Fruit fly (Drosophila melanogaster) whole organism, embryonic: ENCODE data around the gene akirin.

Experiments used
- CG12071 ChIP-seq: fragments of 200-800 bp; sonication (Bioruptor generic); optimal IDR thresholded peaks from 3 replicates; lab custom pipeline; 2018; ENCODE audit warnings: missing biosample characterization, mild to moderate bottlenecking, missing genetic modification characterization
- CG12299 ChIP-seq: fragments of 200-800 bp; sonication (Bioruptor generic); optimal IDR thresholded peaks from 2 replicates; lab custom pipeline; 2018; ENCODE audit warnings: missing biosample characterization, mild to moderate bottlenecking, missing genetic modification characterization
- CG13287 ChIP-seq: fragments of 200-800 bp; sonication (Bioruptor generic); IDR thresholded peaks from 2 replicates; pipeline ENCODE4 v1.3.6; 2022; ENCODE audit warnings: missing biosample characterization, missing genetic modification characterization; ENCODE audit not compliant: partially characterized antibody
- CG13296 ChIP-seq: fragments of 200-800 bp; sonication (Bioruptor generic); optimal IDR thresholded peaks from 3 replicates; lab custom pipeline; 2018; ENCODE audit warnings: missing biosample characterization, mild to moderate bottlenecking, missing genetic modification characterization
- CG13775 ChIP-seq: fragments of 200-800 bp; sonication (Bioruptor generic); optimal IDR thresholded peaks from 3 replicates; lab custom pipeline; 2017; ENCODE audit warnings: missing biosample characterization, mild to moderate bottlenecking, missing genetic modification characterization
- CG17328 ChIP-seq: fragments of 200-800 bp; sonication (Bioruptor generic); IDR thresholded peaks from 2 replicates; pipeline ENCODE4 v1.3.6; 2022; ENCODE audit warnings: missing biosample characterization, missing genetic modification characterization
- CG17359 ChIP-seq: fragments of 200-800 bp; sonication (Bioruptor generic); optimal IDR thresholded peaks from 3 replicates; lab custom pipeline; 2018; ENCODE audit warnings: missing biosample characterization, mild to moderate bottlenecking, missing genetic modification characterization, moderate library complexity
- CG17802 ChIP-seq: fragments of 200-800 bp; sonication (Bioruptor generic); optimal IDR thresholded peaks from 2 replicates; lab custom pipeline; 2018; ENCODE audit warnings: missing biosample characterization, mild to moderate bottlenecking, missing genetic modification characterization, moderate library complexity
- CG18476 ChIP-seq: fragments of 200-800 bp; sonication (Bioruptor generic); optimal IDR thresholded peaks from 2 replicates; lab custom pipeline; 2016; ENCODE audit warnings: missing biosample characterization, mild to moderate bottlenecking, missing genetic modification characterization
- CG2120 ChIP-seq: fragments of 200-800 bp; sonication (Bioruptor generic); optimal IDR thresholded peaks from 3 replicates; lab custom pipeline; 2016; ENCODE audit warnings: missing biosample characterization, missing genetic modification characterization
- CG3281 ChIP-seq: fragments of 200-800 bp; sonication (Bioruptor generic); optimal IDR thresholded peaks from 3 replicates; lab custom pipeline; 2017; ENCODE audit warnings: missing biosample characterization, mild to moderate bottlenecking, missing genetic modification characterization
- CG33213 ChIP-seq: fragments of 200-800 bp; sonication (Bioruptor generic); optimal IDR thresholded peaks from 3 replicates; lab custom pipeline; 2016; ENCODE audit warnings: missing biosample characterization, missing genetic modification characterization
- CG7372 ChIP-seq: fragments of 200-800 bp; sonication (Bioruptor generic); IDR thresholded peaks from 2 replicates; pipeline ENCODE4 v1.3.6; 2022; ENCODE audit warnings: missing biosample characterization, missing genetic modification characterization
- CG7786 ChIP-seq: fragments of 200-800 bp; sonication (Bioruptor generic); optimal IDR thresholded peaks from 2 replicates; lab custom pipeline; 2016; ENCODE audit warnings: missing biosample characterization, missing genetic modification characterization
- CG9215 ChIP-seq: fragments of 200-800 bp; sonication (Bioruptor generic); IDR thresholded peaks from 2 replicates; pipeline ENCODE4 v1.3.6; 2022; ENCODE audit warnings: missing biosample characterization, missing genetic modification characterization
- CG9437 ChIP-seq: fragments of 200-800 bp; sonication (Bioruptor generic); optimal IDR thresholded peaks from 2 replicates; lab custom pipeline; 2018; ENCODE audit warnings: missing biosample characterization, mild to moderate bottlenecking, missing genetic modification characterization
- CG9876 ChIP-seq: fragments of 200-800 bp; sonication (Bioruptor generic); optimal IDR thresholded peaks from 2 replicates; lab custom pipeline; 2016; ENCODE audit warnings: missing biosample characterization, missing genetic modification characterization
- Chrac-16 ChIP-seq: fragments of 200-800 bp; sonication (Bioruptor generic); optimal IDR thresholded peaks from 3 replicates; lab custom pipeline; 2016; ENCODE audit warnings: missing biosample characterization, missing genetic modification characterization
- D19A ChIP-seq: fragments of 200-800 bp; optimal IDR thresholded peaks from 3 replicates; lab custom pipeline; 2019; ENCODE audit warnings: missing biosample characterization, mild to moderate bottlenecking, missing genetic modification characterization, moderate library complexity
- Drgx ChIP-seq: fragments of 200-800 bp; sonication (Bioruptor generic); IDR thresholded peaks from 2 replicates; pipeline ENCODE4 v1.3.6; 2022; ENCODE audit warnings: missing biosample characterization, missing genetic modification characterization
- E2f1 ChIP-seq: fragments of 200-800 bp; sonication (Bioruptor generic); IDR thresholded peaks from 2 replicates; pipeline ENCODE4 v1.3.6; 2022; ENCODE audit warnings: missing biosample characterization, missing genetic modification characterization
- Fer1 ChIP-seq: fragments of 200-800 bp; sonication (Bioruptor generic); optimal IDR thresholded peaks from 2 replicates; lab custom pipeline; 2017; ENCODE audit warnings: missing biosample characterization, mild to moderate bottlenecking, missing genetic modification characterization
- H15 ChIP-seq: fragments of 200-800 bp; sonication (Bioruptor generic); IDR thresholded peaks from 3 replicates; pipeline ENCODE4 v1.3.6; 2022; ENCODE audit warnings: missing biosample characterization, missing genetic modification characterization
- HLH3B ChIP-seq: fragments of 200-800 bp; sonication (Bioruptor generic); IDR thresholded peaks from 2 replicates; pipeline ENCODE4 v1.3.6; 2022; ENCODE audit warnings: missing biosample characterization, missing genetic modification characterization
- MBD-R2 ChIP-seq: fragments of 200-800 bp; sonication (Bioruptor generic); IDR thresholded peaks from 2 replicates; pipeline ENCODE4 v1.3.6; 2022; ENCODE audit warnings: missing biosample characterization, missing genetic modification characterization
- NFAT ChIP-seq: fragments of 200-800 bp; sonication (Bioruptor generic); IDR thresholded peaks from 2 replicates; pipeline ENCODE4 v1.3.6; 2022; ENCODE audit warnings: missing biosample characterization, missing genetic modification characterization
- Ravus ChIP-seq: fragments of 200-800 bp; sonication (Bioruptor generic); IDR thresholded peaks from 2 replicates; pipeline ENCODE4 v1.3.6; 2022; ENCODE audit warnings: missing biosample characterization, missing genetic modification characterization
- Ssrp ChIP-seq: fragments of 200-800 bp; sonication (Bioruptor generic); optimal IDR thresholded peaks from 2 replicates; lab custom pipeline; 2018; ENCODE audit warnings: missing biosample characterization, mild to moderate bottlenecking, missing genetic modification characterization, moderate library complexity
- Tbp ChIP-seq: fragments of >200 bp; optimal IDR thresholded peaks from 2 replicates; lab custom pipeline; 2018; ENCODE audit warnings: missing biosample characterization, missing genetic modification characterization
- Usf ChIP-seq: fragments of 200-800 bp; sonication (Bioruptor generic); optimal IDR thresholded peaks from 2 replicates; lab custom pipeline; 2017; ENCODE audit warnings: missing genotype, missing biosample characterization, missing genetic modification characterization
- Vsx1 ChIP-seq: fragments of 200-800 bp; sonication (Bioruptor generic); optimal IDR thresholded peaks from 2 replicates; lab custom pipeline; 2017; ENCODE audit warnings: missing biosample characterization, mild to moderate bottlenecking, missing genetic modification characterization, missing genetic modification reagents
- ase ChIP-seq: fragments of 200-800 bp; sonication (Bioruptor generic); IDR thresholded peaks from 3 replicates; pipeline ENCODE4 v1.3.6; 2022; ENCODE audit warnings: missing biosample characterization, missing genetic modification characterization
- ash1 ChIP-seq: fragments of 200-800 bp; sonication (Bioruptor generic); optimal IDR thresholded peaks from 2 replicates; lab custom pipeline; 2018; ENCODE audit warnings: missing biosample characterization, mild to moderate bottlenecking, missing genetic modification characterization
- bigmax ChIP-seq: fragments of 200-800 bp; sonication (Bioruptor generic); optimal IDR thresholded peaks from 2 replicates; lab custom pipeline; 2018; ENCODE audit warnings: missing biosample characterization, mild to moderate bottlenecking, missing genetic modification characterization
- cad ChIP-seq: fragments of >200 bp; optimal IDR thresholded peaks from 2 replicates; lab custom pipeline; 2017; ENCODE audit warnings: missing biosample characterization, missing genetic modification characterization
- cato ChIP-seq: fragments of 200-800 bp; sonication (Bioruptor generic); optimal IDR thresholded peaks from 2 replicates; lab custom pipeline; 2016; ENCODE audit warnings: missing biosample characterization, missing genetic modification characterization, borderline replicate concordance
- chn ChIP-seq: fragments of 200-800 bp; sonication (Bioruptor generic); optimal IDR thresholded peaks from 2 replicates; lab custom pipeline; 2016; ENCODE audit warnings: missing biosample characterization, missing genetic modification characterization
- disco-r ChIP-seq: fragments of 200-800 bp; sonication (Bioruptor generic); optimal IDR thresholded peaks from 2 replicates; lab custom pipeline; 2016; ENCODE audit warnings: missing biosample characterization, missing genetic modification characterization
- gce ChIP-seq: fragments of 200-800 bp; sonication (Bioruptor generic); IDR thresholded peaks from 3 replicates; pipeline ENCODE4 v1.3.6; 2022; ENCODE audit warnings: missing biosample characterization, missing genetic modification characterization
- gem ChIP-seq: fragments of 200-800 bp; sonication (Bioruptor generic); optimal IDR thresholded peaks from 2 replicates; lab custom pipeline; 2019; ENCODE audit warnings: missing biosample characterization, mild to moderate bottlenecking, missing genetic modification characterization, moderate library complexity
- gro ChIP-seq: fragments of 200-800 bp; sonication (Bioruptor generic); optimal IDR thresholded peaks from 2 replicates; lab custom pipeline; 2016; ENCODE audit warnings: missing biosample characterization, missing genetic modification characterization
- ken ChIP-seq: fragments of 200-800 bp; sonication (Bioruptor generic); IDR thresholded peaks from 3 replicates; pipeline ENCODE4 v1.3.6; 2022; ENCODE audit warnings: missing biosample characterization, missing genetic modification characterization
- maf-S ChIP-seq: fragments of 200-800 bp; sonication (Bioruptor generic); optimal IDR thresholded peaks from 2 replicates; lab custom pipeline; 2016; ENCODE audit warnings: missing biosample characterization, missing genetic modification characterization
- nmo ChIP-seq: fragments of 200-800 bp; sonication (Bioruptor generic); optimal IDR thresholded peaks from 2 replicates; lab custom pipeline; 2018; ENCODE audit warnings: missing biosample characterization, mild to moderate bottlenecking, missing genetic modification characterization, moderate library complexity
- rib ChIP-seq: fragments of 200-800 bp; sonication (Bioruptor generic); IDR thresholded peaks from 2 replicates; pipeline ENCODE4 v1.3.6; 2022; ENCODE audit warnings: missing biosample characterization, missing genetic modification characterization
- schlank ChIP-seq: fragments of 200-800 bp; sonication (Bioruptor generic); optimal IDR thresholded peaks from 2 replicates; lab custom pipeline; 2018; ENCODE audit warnings: missing biosample characterization, mild to moderate bottlenecking, missing genetic modification characterization
- sd ChIP-seq: fragments of 200-800 bp; sonication (Bioruptor generic); optimal IDR thresholded peaks from 3 replicates; lab custom pipeline; 2018; ENCODE audit warnings: missing biosample characterization, mild to moderate bottlenecking, missing genetic modification characterization, moderate library complexity
- sim ChIP-seq: fragments of 200-800 bp; sonication (Bioruptor generic); IDR thresholded peaks from 2 replicates; pipeline ENCODE4 v1.3.6; 2022; ENCODE audit warnings: missing biosample characterization, missing genetic modification characterization
- tgo ChIP-seq: fragments of 200-800 bp; sonication (Bioruptor generic); IDR thresholded peaks from 3 replicates; pipeline ENCODE4 v1.3.6; 2022; ENCODE audit warnings: missing biosample characterization, missing genetic modification characterization
- usp ChIP-seq: fragments of >200 bp; optimal IDR thresholded peaks from 2 replicates; lab custom pipeline; 2017; ENCODE audit warnings: missing biosample characterization, missing genetic modification characterization
- vvl ChIP-seq: fragments of 200-800 bp; sonication (Bioruptor generic); IDR thresholded peaks from 2 replicates; pipeline ENCODE4 v1.3.6; 2022; ENCODE audit warnings: missing biosample characterization, missing genetic modification characterization
- wek ChIP-seq: fragments of 200-800 bp; sonication (Bioruptor generic); optimal IDR thresholded peaks from 3 replicates; lab custom pipeline; 2018; ENCODE audit warnings: missing biosample characterization, mild to moderate bottlenecking, missing genetic modification characterization, moderate library complexity

The akirin gene

DNA sequence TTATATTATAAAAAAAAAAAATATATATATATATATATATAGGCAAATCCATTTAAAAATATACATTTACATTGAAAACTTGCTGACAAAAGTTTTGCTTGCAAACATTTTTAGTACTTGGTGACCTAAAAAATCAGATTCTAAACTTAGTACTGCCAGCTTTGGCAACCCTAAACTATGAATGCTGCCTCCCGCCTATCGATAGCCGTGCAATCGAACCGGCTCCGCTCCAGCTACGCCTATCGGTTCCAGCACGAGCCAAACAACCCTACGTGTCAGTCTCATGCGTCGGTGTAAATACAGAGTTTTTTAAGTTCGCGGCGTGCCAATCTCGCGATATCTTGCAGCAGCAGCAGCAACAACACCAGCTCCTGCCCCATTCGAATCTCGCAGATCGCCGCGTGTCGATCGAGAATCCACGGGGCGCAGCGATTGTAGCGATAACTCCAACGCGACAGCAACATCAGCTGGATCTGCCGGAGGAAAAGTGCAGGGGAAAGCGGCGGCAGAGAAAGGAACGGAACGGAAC is 9.3 kb upstream of the akirin start, which contains the start of gene Sec63 (continued):
- TF ChIP-seq CG7786 (no peak), D19A (tag; lab: Kevin White, UChicago) (no peak), Chrac-16 (GFP tag; lab: Kevin White, UChicago) (peak; percentile 38), tgo (GFP tag; lab: Robert Waterston, UW) (no peak; the same call in 1 of the 3 replicates), CG18476 (GFP tag; lab: Kevin White, UChicago) (no peak), CG17328 (GFP tag; lab: Robert Waterston, UW) (peak; percentile 32; the same call in 1 of the 2 replicates), sim (no peak), cad (GFP tag; lab: Kevin White, UChicago) (no peak), schlank (tag; lab: Kevin White, UChicago) (no peak), Usf (GFP tag; lab: Kevin White, UChicago) (no peak), sd (tag; lab: Kevin White, UChicago) (peak; percentile 19), CG9876 (GFP tag; lab: Kevin White, UChicago) (no peak), CG9437 (GFP tag; lab: Kevin White, UChicago) (no peak), CG12071 (no peak), Vsx1 (GFP tag; lab: Kevin White, UChicago) (peak; percentile 25), CG17802 (tag; lab: Kevin White, UChicago) (no peak), CG3281 (peak; percentile 58), CG17359 (tag; lab: Kevin White, UChicago) (peak; percentile 49), CG2120 (GFP tag; lab: Kevin White, UChicago) (peak; percentile 59), gro (GFP tag; lab: Kevin White, UChicago) (peak; percentile 76), CG9215 (GFP tag; lab: Robert Waterston, UW) (peak; percentile 44), NFAT (GFP tag; lab: Robert Waterston, UW) (peak; percentile 67), MBD-R2 (peak; percentile 79), CG13287 (GFP tag; lab: Robert Waterston, UW) (peak; percentile 89), cato (GFP tag; lab: Kevin White, UChicago) (peak; percentile 36), Ravus (GFP tag; lab: Robert Waterston, UW) (0 out of 2 replicates have a peak, but pooled peaks have one; percentile 9), H15 (peak; percentile 63; the same call in 2 of the 3 replicates), ase (GFP tag; lab: Robert Waterston, UW) (peak; percentile 42; the same call in 1 of the 3 replicates), CG7372 (GFP tag; lab: Robert Waterston, UW) (peak; percentile 43; the same call in 1 of the 2 replicates), maf-S (GFP tag; lab: Kevin White, UChicago) (no peak), disco-r (GFP tag; lab: Kevin White, UChicago) (no peak), gem (tag; lab: Kevin White, UChicago) (peak; percentile 71), nmo (peak; percentile 46), CG12299 (tag; lab: Kevin White, UChicago) (peak; percentile 25)

DNA sequence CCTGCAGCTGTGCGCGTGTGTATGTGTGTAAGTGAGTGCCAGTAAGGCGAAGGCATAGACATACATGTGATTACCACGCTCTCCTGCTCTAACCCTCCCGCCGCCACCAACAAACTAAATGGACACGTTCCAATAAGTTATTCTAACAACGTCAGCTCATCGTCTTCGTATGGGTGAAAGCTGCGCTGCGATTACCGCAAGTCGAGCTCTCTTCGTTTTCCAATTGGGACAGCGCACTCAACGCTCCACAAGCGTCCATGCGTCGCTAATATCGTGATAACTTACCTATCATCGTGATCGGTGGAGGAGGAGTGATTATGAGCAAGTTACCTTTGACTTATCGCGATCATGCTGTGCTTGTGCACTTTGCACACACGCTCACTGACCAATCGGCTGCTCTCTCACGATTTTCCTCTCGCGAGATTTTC is 8.5 kb upstream of the akirin start:
- TF ChIP-seq Tbp (GFP tag; lab: Kevin White, UChicago): no peak
- peak; percentile 17 for TF ChIP-seq CG13296 (GFP tag; lab: Kevin White, UChicago)
- no peak for TF ChIP-seq CG13775 (GFP tag; lab: Kevin White, UChicago)
- peak; percentile 18 for TF ChIP-seq Fer1 (GFP tag; lab: Kevin White, UChicago)
- TF ChIP-seq chn (GFP tag; lab: Kevin White, UChicago): no peak
- TF ChIP-seq vvl (GFP tag; lab: Robert Waterston, UW): peak; percentile 64; the same call in 1 of the 2 replicates
- 0 out of 2 replicates have a peak, but pooled peaks have one; percentile 16 for TF ChIP-seq rib
- peak; percentile 58; the same call in 1 of the 2 replicates for TF ChIP-seq HLH3B (GFP tag; lab: Robert Waterston, UW)
- no peak for TF ChIP-seq E2f1 (GFP tag; lab: Robert Waterston, UW)
- TF ChIP-seq CG33213 (GFP tag; lab: Kevin White, UChicago): no peak
- peak; percentile 47; the same call in 1 of the 3 replicates for TF ChIP-seq gce
- no peak for TF ChIP-seq ken (GFP tag; lab: Robert Waterston, UW)
- TF ChIP-seq bigmax (GFP tag; lab: Kevin White, UChicago): no peak
- peak; percentile 62 for TF ChIP-seq Drgx (GFP tag; lab: Robert Waterston, UW)
- TF ChIP-seq ash1 (GFP tag; lab: Kevin White, UChicago): no peak
- TF ChIP-seq Ssrp (tag; lab: Kevin White, UChicago): no peak
- no peak for TF ChIP-seq usp (GFP tag; lab: Kevin White, UChicago)
- peak; percentile 5 for TF ChIP-seq wek (GFP tag; lab: Kevin White, UChicago)
